Worm (Caenorhabditis elegans) whole organism, L1 larva: Measurements from ENCODE around the gene lec-2.

Experiments
- C16A3.4 ChIP-seq: fragments of 150-350 bp; optimal IDR thresholded peaks from 2 replicates; lab custom pipeline; 2014; ENCODE audit warnings: missing biosample characterization, missing genetic modification characterization
- F16B12.6 ChIP-seq: fragments of 150-350 bp; optimal IDR thresholded peaks from 2 replicates; lab custom pipeline; 2014; ENCODE audit warnings: missing biosample characterization, missing genetic modification characterization
- aha-1 ChIP-seq: fragments of 150-350 bp; optimal IDR thresholded peaks from 2 replicates; lab custom pipeline; 2014; ENCODE audit warnings: missing biosample characterization, missing genetic modification characterization
- alr-1 ChIP-seq: fragments of 200-800 bp; sonication (Bioruptor generic); optimal IDR thresholded peaks from 2 replicates; lab custom pipeline; 2018; ENCODE audit warnings: borderline replicate concordance, mild to moderate bottlenecking, missing genetic modification characterization, missing compliant biosample characterization
- aly-2 ChIP-seq: fragments of 150-350 bp; optimal IDR thresholded peaks from 2 replicates; lab custom pipeline; 2014; ENCODE audit warnings: missing biosample characterization, missing genetic modification characterization
- blmp-1 ChIP-seq: fragments of 150-350 bp; optimal IDR thresholded peaks from 2 replicates; lab custom pipeline; 2014; ENCODE audit warnings: missing biosample characterization, missing genetic modification characterization
- ceh-8 ChIP-seq: fragments of 200-800 bp; sonication (Bioruptor generic); optimal IDR thresholded peaks from 2 replicates; lab custom pipeline; 2018; ENCODE audit warnings: mild to moderate bottlenecking, missing genetic modification characterization, moderate library complexity, missing compliant biosample characterization
- dpl-1 ChIP-seq, 3 experiments: fragments of 150-350 bp in 2 of 3; sonication (generic microtip) in 1 of 3; optimal IDR thresholded peaks; 2 replicates each; lab custom pipeline; 2014 to 2017; ENCODE audit warnings: missing biosample characterization in 3 of 3, missing genetic modification characterization in 3 of 3, missing genetic modification reagents in 3 of 3
- dsc-1 ChIP-seq: sonication (generic microtip); optimal IDR thresholded peaks from 2 replicates; lab custom pipeline; 2016; ENCODE audit warnings: mild to moderate bottlenecking, missing genetic modification characterization, missing compliant biosample characterization
- efl-1 ChIP-seq, 4 experiments: fragments of 150-350 bp; optimal IDR thresholded peaks in 3 of 4; peaks in 1 of 4; 1 replicate in 1 of 4; 2 replicates in 3 of 4; lab custom pipeline; 2014; ENCODE audit warnings: missing biosample characterization in 2 of 4, missing genetic modification characterization in 2 of 4, missing genetic modification reagents in 2 of 4
- egl-27 ChIP-seq, 2 experiments: fragments of 150-350 bp in 1 of 2; sonication (generic microtip); optimal IDR thresholded peaks; 3 replicates each; lab custom pipeline; 2017 to 2018; ENCODE audit warnings: missing biosample characterization in 2 of 2, missing genetic modification characterization in 2 of 2, missing genetic modification reagents in 2 of 2
- elt-3 ChIP-seq, 6 experiments: fragments of 150-350 bp in 1 of 6; sonication (generic microtip); optimal IDR thresholded peaks; 2 replicates each; lab custom pipeline; 2017 to 2018; ENCODE audit warnings: missing biosample characterization in 6 of 6, missing genetic modification characterization in 6 of 6, inconsistent platforms in 1 of 6
- fkh-10 ChIP-seq: sonication (generic microtip); optimal IDR thresholded peaks from 2 replicates; lab custom pipeline; 2017; ENCODE audit warnings: missing biosample characterization, missing genetic modification reagents, missing genetic modification characterization
- fkh-4 ChIP-seq: sonication (generic microtip); optimal IDR thresholded peaks from 2 replicates; lab custom pipeline; 2016; ENCODE audit warnings: missing compliant biosample characterization, missing genetic modification characterization, borderline replicate concordance
- fkh-8 ChIP-seq: sonication (generic microtip); optimal IDR thresholded peaks from 2 replicates; lab custom pipeline; 2016; ENCODE audit warnings: mild to moderate bottlenecking, missing genetic modification characterization, missing compliant biosample characterization
- fos-1 ChIP-seq: fragments of 150-350 bp; optimal IDR thresholded peaks from 2 replicates; lab custom pipeline; 2014; ENCODE audit warnings: missing biosample characterization, missing genetic modification characterization
- hpl-2 ChIP-seq: fragments of 150-350 bp; optimal IDR thresholded peaks from 2 replicates; lab custom pipeline; 2014; ENCODE audit warnings: missing biosample characterization, missing genetic modification reagents, missing genetic modification characterization
- isw-1 ChIP-seq: fragments of 200-800 bp; sonication (Bioruptor generic); IDR thresholded peaks from 2 replicates; pipeline ENCODE4 v1.3.6; 2022; ENCODE audit warnings: missing genetic modification characterization, missing compliant biosample characterization
- lin-14 ChIP-seq: fragments of 200-800 bp; sonication (Bioruptor generic); optimal IDR thresholded peaks from 2 replicates; lab custom pipeline; 2018; ENCODE audit warnings: mild to moderate bottlenecking, missing genetic modification characterization, moderate library complexity, missing compliant biosample characterization
- mdl-1 ChIP-seq, 2 experiments: fragments of 150-350 bp; optimal IDR thresholded peaks; 2 replicates each; lab custom pipeline; 2014 to 2017; ENCODE audit warnings: missing biosample characterization in 2 of 2, missing genetic modification characterization in 2 of 2, inconsistent platforms in 1 of 2
- mep-1 ChIP-seq: fragments of 150-350 bp; optimal IDR thresholded peaks from 2 replicates; lab custom pipeline; 2014; ENCODE audit warnings: missing biosample characterization, missing genetic modification characterization
- nhr-11 ChIP-seq: fragments of 150-350 bp; optimal IDR thresholded peaks from 2 replicates; lab custom pipeline; 2014; ENCODE audit warnings: missing biosample characterization, missing genetic modification characterization
- nhr-20 ChIP-seq: sonication (generic microtip); optimal IDR thresholded peaks from 2 replicates; lab custom pipeline; 2016; ENCODE audit warnings: mild to moderate bottlenecking, missing genetic modification characterization, missing compliant biosample characterization
- nhr-76 ChIP-seq: sonication (generic microtip); optimal IDR thresholded peaks from 2 replicates; lab custom pipeline; 2017; ENCODE audit warnings: missing biosample characterization, missing genetic modification characterization
- nhr-84 ChIP-seq: sonication (generic microtip); optimal IDR thresholded peaks from 2 replicates; lab custom pipeline; 2017; ENCODE audit warnings: missing biosample characterization, missing genetic modification characterization
- nhr-85 ChIP-seq: sonication (generic microtip); peaks from one replicate; lab custom pipeline; 2016; ENCODE audit warnings: missing genetic modification characterization, inconsistent platforms, missing compliant biosample characterization
- pag-3 ChIP-seq: sonication (generic microtip); optimal IDR thresholded peaks from 2 replicates; lab custom pipeline; 2017; ENCODE audit warnings: missing genetic modification characterization, mild to moderate bottlenecking, missing compliant biosample characterization, antibody characterized with exemption, borderline replicate concordance; ENCODE audit not compliant: insufficient read depth
- pax-3 ChIP-seq: fragments of 200-800 bp; sonication (Bioruptor generic); optimal IDR thresholded peaks from 2 replicates; lab custom pipeline; 2018; ENCODE audit warnings: mild to moderate bottlenecking, missing genetic modification characterization, moderate library complexity, missing compliant biosample characterization
- pqm-1 ChIP-seq: sonication (generic microtip); optimal IDR thresholded peaks from 3 replicates; lab custom pipeline; 2017; ENCODE audit warnings: missing biosample characterization, missing genetic modification characterization
- rnt-1 ChIP-seq: sonication (generic microtip); optimal IDR thresholded peaks from 2 replicates; lab custom pipeline; 2016; ENCODE audit warnings: mild to moderate bottlenecking, missing genetic modification characterization, moderate library complexity, missing compliant biosample characterization
- snu-23 ChIP-seq: sonication (generic microtip); optimal IDR thresholded peaks from 2 replicates; lab custom pipeline; 2016; ENCODE audit warnings: missing genetic modification characterization, missing compliant biosample characterization
- sptf-1 ChIP-seq: fragments of 150-350 bp; optimal IDR thresholded peaks from 2 replicates; lab custom pipeline; 2014; ENCODE audit warnings: missing biosample characterization, missing genetic modification characterization
- swsn-7 ChIP-seq: sonication (generic microtip); optimal IDR thresholded peaks from 2 replicates; lab custom pipeline; 2016; ENCODE audit warnings: missing genetic modification characterization, missing compliant biosample characterization
- unc-62 ChIP-seq: fragments of 150-350 bp; optimal IDR thresholded peaks from 2 replicates; lab custom pipeline; 2014; ENCODE audit warnings: missing biosample characterization, missing genetic modification reagents, missing genetic modification characterization
- unc-86 ChIP-seq: sonication (generic microtip); optimal IDR thresholded peaks from 2 replicates; lab custom pipeline; 2016; ENCODE audit warnings: missing genetic modification characterization, missing compliant biosample characterization
- xbp-1 ChIP-seq: sonication (generic microtip); optimal IDR thresholded peaks from 2 replicates; lab custom pipeline; 2016; ENCODE audit warnings: missing genetic modification characterization, missing compliant biosample characterization
- zag-1 ChIP-seq: fragments of 150-350 bp; optimal IDR thresholded peaks from 2 replicates; lab custom pipeline; 2014; ENCODE audit warnings: missing biosample characterization, missing genetic modification characterization
- zip-4 ChIP-seq: fragments of 200-800 bp; sonication (Bioruptor generic); optimal IDR thresholded peaks from 2 replicates; lab custom pipeline; 2018; ENCODE audit warnings: mild to moderate bottlenecking, missing genetic modification characterization, moderate library complexity, missing compliant biosample characterization

Gene lec-2

ce11 chrII:10056545-10057038, 40.6 kb upstream of the lec-2 start, which contains the start of gene C18D1.2:
C18D1.2 (plus strand) TSS chrII:10056988.
- TF ChIP-seq efl-1 (optimal IDR thresholded peaks at IDR 0.05; lab: Kevin White, UChicago) (no peak), efl-1 (GFP tag; optimal IDR thresholded peaks at IDR 0.05 in 1 of 2; lab: Kevin White, UChicago) (peak in 1 of 2 experiments; percentile 91), fkh-8 (tag; lab: Kevin White, UChicago) (no peak)

ce11 chrII:10051485-10051884, 35.5 kb upstream of the lec-2 start:
- TF ChIP-seq fos-1 (tag; lab: Kevin White, UChicago) (no peak), nhr-76 (tag; lab: Kevin White, UChicago) (no peak), xbp-1 (tag; lab: Kevin White, UChicago) (no peak), ceh-8 (GFP tag; lab: Kevin White, UChicago) (no peak), efl-1 (optimal IDR thresholded peaks at IDR 0.05; lab: Kevin White, UChicago) (no peak), efl-1 (GFP tag; optimal IDR thresholded peaks at IDR 0.05 in 1 of 2; lab: Kevin White, UChicago) (peak in 1 of 2 experiments; percentile 29), F16B12.6 (tag; lab: Kevin White, UChicago) (no peak), swsn-7 (no peak), dsc-1 (tag; lab: Kevin White, UChicago) (peak; percentile 65), zip-4 (no peak), lin-14 (peak; percentile 27), nhr-20 (tag; lab: Kevin White, UChicago) (no peak), sptf-1 (tag; lab: Kevin White, UChicago) (no peak), pag-3 (tag; lab: Kevin White, UChicago) (no peak), alr-1 (tag; lab: Kevin White, UChicago) (no peak), aha-1 (no peak), snu-23 (GFP tag; lab: Kevin White, UChicago) (no peak), unc-86 (no peak), mdl-1 (tag; optimal IDR thresholded peaks at IDR 0.05; lab: Kevin White, UChicago) (no peak), zag-1 (tag; lab: Kevin White, UChicago) (no peak), aly-2 (tag; lab: Kevin White, UChicago) (no peak), unc-62 (GFP tag; lab: Kevin White, UChicago) (no peak)

ce11 chrII:10048568-10048967, 32.6 kb upstream of the lec-2 start, which contains the start of gene flp-4:
flp-4 (plus strand) TSS chrII:10048868.
- TF ChIP-seq isw-1 (GFP tag; lab: Robert Waterston, UW) (no peak), pqm-1 (tag; lab: Kevin White, UChicago) (no peak), rnt-1 (tag; lab: Kevin White, UChicago) (no peak), hpl-2 (GFP tag; lab: Kevin White, UChicago) (no peak), fkh-4 (tag; lab: Kevin White, UChicago) (no peak), nhr-84 (no peak), pax-3 (tag; lab: Kevin White, UChicago) (no peak), nhr-85 (no peak), egl-27 (tag; optimal IDR thresholded peaks at IDR 0.05; lab: Kevin White, UChicago) (no peak), mep-1 (tag; lab: Kevin White, UChicago) (no peak), nhr-11 (tag; lab: Kevin White, UChicago) (no peak), C16A3.4 (no peak)

- TF ChIP-seq elt-3 (tag; optimal IDR thresholded peaks at IDR 0.05; lab: Kevin White, UChicago), result peak in 1 of 6 experiments; percentile 55
- TF ChIP-seq blmp-1, result peak; percentile 97
- no peak for TF ChIP-seq efl-1 (optimal IDR thresholded peaks at IDR 0.05; lab: Kevin White, UChicago)
- peak in 1 of 2 experiments; percentile 77 for TF ChIP-seq efl-1 (GFP tag; optimal IDR thresholded peaks at IDR 0.05 in 1 of 2; lab: Kevin White, UChicago)
- no peak for TF ChIP-seq dpl-1 (GFP tag; optimal IDR thresholded peaks at IDR 0.05; lab: Kevin White, UChicago)
- no peak for TF ChIP-seq fkh-10 (GFP tag; lab: Kevin White, UChicago)
Measured at ce11 chrII:10045670-10046069, 29.7 kb upstream of the lec-2 start.
